Worm (Caenorhabditis elegans): ENCODE data around the gene B0361.14.

The B0361.14 gene

DNA sequence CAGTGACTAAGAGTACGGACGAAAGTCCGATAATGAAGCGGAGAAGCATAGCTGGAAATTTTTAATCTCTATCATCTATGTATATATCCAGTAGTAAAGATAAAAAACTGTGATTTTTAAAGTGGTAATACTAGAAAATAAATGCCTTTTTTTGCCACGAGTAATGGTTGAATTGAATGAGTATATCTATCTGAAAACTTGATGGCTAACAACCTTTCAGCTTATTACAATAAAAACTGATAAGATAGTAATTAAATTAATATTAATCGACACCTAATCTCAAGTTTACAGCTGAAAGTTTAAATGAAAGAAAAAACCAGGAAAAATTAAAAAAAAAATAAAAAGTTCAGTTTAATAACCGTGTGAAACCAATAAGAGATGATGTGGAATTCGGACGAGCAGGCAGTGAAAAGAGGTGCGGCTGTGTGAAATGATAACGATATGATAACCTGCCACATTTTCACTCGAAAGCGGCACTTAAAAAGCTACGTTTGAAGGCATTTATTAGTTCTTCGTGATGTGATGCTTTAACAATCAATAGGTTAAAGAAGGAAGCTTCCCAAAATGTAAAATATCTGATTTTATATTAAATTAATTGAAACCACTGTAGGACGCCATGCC is 15.7 kb upstream of the B0361.14 start, which contains the start of gene nspg-6:
TSS of gene nspg-6 (minus strand) at position 51 of the 621 bp plus-strand sequence.
- TF ChIP-seq fkh-4 (tag; optimal IDR thresholded peaks at IDR 0.05; ENCODE audit: borderline replicate concordance): no peak
- TF ChIP-seq elt-2 (tag; optimal IDR thresholded peaks at IDR 0.05): peak; percentile 14

DNA sequence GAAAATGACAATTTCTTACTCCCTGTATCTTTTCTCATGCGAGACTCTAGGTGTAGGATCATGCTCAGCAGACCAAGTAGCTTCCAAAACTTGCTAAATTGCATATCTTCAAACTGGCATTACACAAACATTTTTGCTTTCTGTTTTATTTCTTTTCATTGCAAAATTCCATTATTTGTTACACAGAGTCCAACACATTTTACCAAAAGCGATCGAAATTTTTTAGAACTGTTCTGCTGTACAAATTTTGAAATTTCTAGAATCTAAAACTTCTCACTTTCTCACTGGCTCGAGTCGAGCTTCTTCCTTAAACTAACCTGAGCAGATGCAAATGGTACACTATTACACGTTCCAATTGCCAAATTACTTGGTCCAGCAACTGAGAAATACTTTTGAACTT is 15.1 kb upstream of the B0361.14 start:
- TF ChIP-seq alr-1 (tag; optimal IDR thresholded peaks at IDR 0.05; ENCODE audit: borderline replicate concordance): no peak
- no peak for TF ChIP-seq pqm-1 (tag; optimal IDR thresholded peaks at IDR 0.05)
- TF ChIP-seq egl-27 (tag; optimal IDR thresholded peaks at IDR 0.05): no peak
- no peak for TF ChIP-seq mdl-1 (tag; optimal IDR thresholded peaks at IDR 0.05)
- no peak for TF ChIP-seq lir-3 (tag; optimal IDR thresholded peaks at IDR 0.05; ENCODE audit: poor library complexity)
- TF ChIP-seq mab-9 (GFP tag; IDR thresholded peaks at IDR 0.05): no peak
- no peak for TF ChIP-seq C34B4.2 (tag; optimal IDR thresholded peaks at IDR 0.05)
- no peak for TF ChIP-seq dsc-1 (tag; optimal IDR thresholded peaks at IDR 0.05)
- no peak for TF ChIP-seq grh-1 (GFP tag; IDR thresholded peaks at IDR 0.05)
- TF ChIP-seq fkh-4 (tag; optimal IDR thresholded peaks at IDR 0.05; ENCODE audit: borderline replicate concordance): no peak
- no peak for TF ChIP-seq ama-1 (optimal IDR thresholded peaks at IDR 0.05)
- TF ChIP-seq nhr-47 (tag; optimal IDR thresholded peaks at IDR 0.05): no peak
- TF ChIP-seq sox-4 (tag; optimal IDR thresholded peaks at IDR 0.05): no peak

DNA sequence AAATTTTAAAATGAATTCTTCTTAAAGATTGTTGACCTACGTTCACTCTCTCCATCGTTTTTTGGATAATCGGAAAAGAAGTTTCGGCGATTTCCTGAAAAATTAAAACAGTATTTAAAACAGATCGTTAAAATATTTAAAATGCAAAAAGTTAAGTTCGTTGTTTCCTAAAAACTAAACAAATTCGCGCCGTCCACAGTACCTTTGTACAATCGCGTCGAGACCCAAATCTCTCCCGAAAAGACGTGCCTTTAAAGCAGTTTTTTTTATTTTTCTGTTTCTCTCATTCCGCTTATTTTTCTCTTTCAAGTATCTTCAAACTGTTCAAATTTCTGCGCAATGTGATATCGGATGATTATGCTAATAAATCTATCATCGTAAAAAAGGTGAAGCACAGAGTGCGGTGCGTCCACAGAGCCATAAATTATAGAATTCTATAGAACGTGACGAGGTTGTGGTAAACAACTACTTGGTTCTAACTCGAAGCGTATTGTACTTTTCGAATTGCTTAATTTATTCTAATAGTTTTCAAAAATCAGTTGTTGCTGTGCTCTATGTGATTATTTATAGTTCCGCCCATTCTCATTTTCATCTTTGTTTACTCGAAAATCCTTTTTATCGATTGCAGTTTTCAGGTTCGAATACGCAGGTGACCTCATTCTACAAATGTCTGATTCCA is 11.5 kb upstream of the B0361.14 start, which contains the start of the genes F56C9.6 and F56C9.3:
TSS of gene F56C9.6 (minus strand) at position 112 of the 679 bp plus-strand sequence.
TSS of gene F56C9.3 (plus strand) at position 629 of the 679 bp plus-strand sequence.
- TF ChIP-seq fkh-8 (tag; optimal IDR thresholded peaks at IDR 0.05) (no peak), irx-1 (tag; optimal IDR thresholded peaks at IDR 0.05) (no peak), pqm-1 (tag; optimal IDR thresholded peaks at IDR 0.05) (no peak), unc-130 (tag; optimal IDR thresholded peaks at IDR 0.05) (no peak), ceh-88 (GFP tag; IDR thresholded peaks at IDR 0.05) (no peak), ama-1 (optimal IDR thresholded peaks at IDR 0.05) (no peak), hpl-2 (GFP tag; optimal IDR thresholded peaks at IDR 0.05) (no peak), ztf-11 (tag; optimal IDR thresholded peaks at IDR 0.05) (no peak), nhr-84 (tag; optimal IDR thresholded peaks at IDR 0.05) (no peak)

DNA sequence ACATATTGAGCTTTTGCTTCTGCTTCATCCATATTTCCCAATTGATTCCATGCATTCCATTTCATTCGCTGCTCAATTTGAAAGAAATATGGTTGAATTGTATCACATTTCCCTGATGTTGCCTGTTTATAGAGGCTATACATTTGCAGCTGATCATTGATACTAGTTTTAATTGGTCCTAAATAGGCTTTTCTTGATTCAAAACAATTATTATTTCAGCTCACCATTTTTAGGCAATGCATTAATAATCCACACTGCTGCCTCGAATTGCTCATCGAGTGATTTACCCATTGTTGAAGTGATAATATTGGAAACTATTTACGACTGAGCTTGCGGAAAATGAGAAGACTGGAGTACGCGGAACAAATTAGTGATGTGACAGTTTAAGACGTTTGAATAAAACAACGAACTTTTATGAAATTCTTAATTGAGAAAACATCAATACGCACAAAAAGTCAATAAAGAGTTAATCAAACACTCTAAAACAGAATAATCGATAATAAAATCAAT is 9.3 kb upstream of the B0361.14 start, which contains the start of gene acbp-4:
TSS of gene acbp-4 (minus strand) at position 510 of the 510 bp plus-strand sequence.
- TF ChIP-seq pax-3 (tag; optimal IDR thresholded peaks at IDR 0.05) (no peak), pqm-1 (tag; optimal IDR thresholded peaks at IDR 0.05) (no peak), nhr-77 (tag; optimal IDR thresholded peaks at IDR 0.05) (no peak), nhr-237 (tag; optimal IDR thresholded peaks at IDR 0.05) (no peak), lin-14 (GFP tag; optimal IDR thresholded peaks at IDR 0.05) (no peak), lir-3 (tag; optimal IDR thresholded peaks at IDR 0.05; ENCODE audit: poor library complexity) (no peak), dsc-1 (tag; optimal IDR thresholded peaks at IDR 0.05) (no peak), irx-1 (tag; optimal IDR thresholded peaks at IDR 0.05) (no peak), nhr-71 (tag; optimal IDR thresholded peaks at IDR 0.05) (no peak), unc-86 (tag; optimal IDR thresholded peaks at IDR 0.05) (no peak), ceh-88 (GFP tag; IDR thresholded peaks at IDR 0.05) (no peak), hlh-4 (tag; optimal IDR thresholded peaks at IDR 0.05) (no peak), mef-2 (tag; optimal IDR thresholded peaks at IDR 0.05) (no peak), aly-2 (tag; optimal IDR thresholded peaks at IDR 0.05) (no peak), C04F5.9 (tag; optimal IDR thresholded peaks at IDR 0.05) (no peak), ztf-11 (tag; optimal IDR thresholded peaks at IDR 0.05) (no peak), sup-37 (GFP tag; optimal IDR thresholded peaks at IDR 0.05) (no peak), nhr-20 (tag; optimal IDR thresholded peaks at IDR 0.05) (no peak), fkh-10 (GFP tag; optimal IDR thresholded peaks at IDR 0.05) (no peak)

Data from whole organism, L1 larva.